Worm (Caenorhabditis elegans): ENCODE results near the gene dot-1.2.
A peak's percentile ranks its signal among the peaks of the same experiment; 100 is the strongest.

dot-1.2 gene

ce11 chrX:11913824-11914223 is 44.7 kb upstream of the dot-1.2 start, which contains the start of gene Y62H9A.12:
TSS of gene Y62H9A.12 (plus strand) at chrX:11914124.
- TF ChIP-seq lin-40 (tag; optimal IDR thresholded peaks at IDR 0.05) (no peak), nhr-90 (tag; optimal IDR thresholded peaks at IDR 0.05) (no peak), B0035.1 (tag; optimal IDR thresholded peaks at IDR 0.05) (no peak), F52B5.7 (tag; optimal IDR thresholded peaks at IDR 0.05) (no peak), mcd-1 (GFP tag; IDR thresholded peaks at IDR 0.05) (no peak)

ce11 chrX:11910046-11910445 is 40.9 kb upstream of the dot-1.2 start, which contains the start of gene Y62H9A.15:
TSS of gene Y62H9A.15 (minus strand) at chrX:11910145.
- no peak for TF ChIP-seq pha-4 (tag; optimal IDR thresholded peaks at IDR 0.05)
- peak; percentile 15 for TF ChIP-seq nhr-80 (tag; optimal IDR thresholded peaks at IDR 0.05)
- TF ChIP-seq nhr-179 (tag; optimal IDR thresholded peaks at IDR 0.05) = no peak

ce11 chrX:11909168-11909567 is 40.0 kb upstream of the dot-1.2 start:
- no peak for TF ChIP-seq T07F8.4 (tag; optimal IDR thresholded peaks at IDR 0.05)
- peak; percentile 66 for TF ChIP-seq nhr-80 (tag; optimal IDR thresholded peaks at IDR 0.05)
- TF ChIP-seq ets-4 (GFP tag; optimal IDR thresholded peaks at IDR 0.05) = peak; percentile 35
- TF ChIP-seq ceh-58 (GFP tag; IDR thresholded peaks at IDR 0.05) = no peak
- TF ChIP-seq F37B4.10 (GFP tag; IDR thresholded peaks at IDR 0.05) = no peak
- no peak for TF ChIP-seq hlh-12 (tag; optimal IDR thresholded peaks at IDR 0.05)
- no peak for TF ChIP-seq Y53G8AR.9 (GFP tag; conservative IDR thresholded peaks at IDR 0.05)
- no peak for TF ChIP-seq mxl-1 (tag; optimal IDR thresholded peaks at IDR 0.05)
- TF ChIP-seq madf-3 (GFP tag; IDR thresholded peaks at IDR 0.05) = no peak
- no peak for TF ChIP-seq nhr-120 (GFP tag; IDR thresholded peaks at IDR 0.05)
- no peak for TF ChIP-seq snpc-4 (GFP tag; optimal IDR thresholded peaks at IDR 0.05)
- no peak for TF ChIP-seq snpc-4 (tag; optimal IDR thresholded peaks at IDR 0.05)
- TF ChIP-seq rcor-1 (GFP tag; IDR thresholded peaks at IDR 0.05) = no peak
- TF ChIP-seq lir-1 (GFP tag; conservative IDR thresholded peaks at IDR 0.05) = no peak

- TF ChIP-seq K12H6.12 (tag; optimal IDR thresholded peaks at IDR 0.05) = no peak
- no peak for TF ChIP-seq snpc-4 (GFP tag; optimal IDR thresholded peaks at IDR 0.05)
- TF ChIP-seq snpc-4 (tag; optimal IDR thresholded peaks at IDR 0.05) = no peak
- no peak for TF ChIP-seq attf-6 (GFP tag; IDR thresholded peaks at IDR 0.05)
- no peak for TF ChIP-seq lin-54 (GFP tag; optimal IDR thresholded peaks at IDR 0.05)
- TF ChIP-seq mxl-1 (tag; optimal IDR thresholded peaks at IDR 0.05) = no peak
- TF ChIP-seq cebp-2 (GFP tag; IDR thresholded peaks at IDR 0.05) = no peak
- no peak for TF ChIP-seq nhr-80 (tag; optimal IDR thresholded peaks at IDR 0.05)
- TF ChIP-seq ztf-26 (tag; optimal IDR thresholded peaks at IDR 0.05) = no peak
- TF ChIP-seq dpff-1 (tag; optimal IDR thresholded peaks at IDR 0.05) = no peak
- no peak for TF ChIP-seq nhr-90 (tag; optimal IDR thresholded peaks at IDR 0.05)
- no peak for TF ChIP-seq mes-4 (tag; optimal IDR thresholded peaks at IDR 0.05)
- no peak for TF ChIP-seq F37B4.10 (GFP tag; IDR thresholded peaks at IDR 0.05)
- TF ChIP-seq repo-1 (tag; optimal IDR thresholded peaks at IDR 0.05) = no peak
- TF ChIP-seq egl-18 (GFP tag; IDR thresholded peaks at IDR 0.05) = no peak
Measured at ce11 chrX:11908226-11908625, 39.1 kb upstream of the dot-1.2 start.

- no peak for TF ChIP-seq rpc-1 (optimal IDR thresholded peaks at IDR 0.05)
- TF ChIP-seq rpc-1 (tag; optimal IDR thresholded peaks at IDR 0.05) = no peak
- no peak for TF ChIP-seq nhr-120 (GFP tag; IDR thresholded peaks at IDR 0.05)
- TF ChIP-seq lin-54 (GFP tag; optimal IDR thresholded peaks at IDR 0.05) = no peak
- TF ChIP-seq lsy-27 (tag; optimal IDR thresholded peaks at IDR 0.05; ENCODE audit: borderline replicate concordance, insufficient read depth) = no peak
- no peak for TF ChIP-seq B0336.3 (GFP tag; IDR thresholded peaks at IDR 0.05)
- TF ChIP-seq ztf-3 (GFP tag; optimal IDR thresholded peaks at IDR 0.05) = no peak
- no peak for TF ChIP-seq sptf-2 (GFP tag; optimal IDR thresholded peaks at IDR 0.05)
- TF ChIP-seq lin-26 (GFP tag; IDR thresholded peaks at IDR 0.05) = no peak
- no peak for TF ChIP-seq madf-8 (GFP tag; conservative IDR thresholded peaks at IDR 0.05)
Measured at ce11 chrX:11907263-11907662, 38.1 kb upstream of the dot-1.2 start, which contains the start of gene Y62H9A.11. TSS of gene Y62H9A.11 (minus strand) at chrX:11907363.
